Worm (Caenorhabditis elegans) whole organism, young adult: ENCODE measurements around the gene T12E12.6.
A peak's percentile ranks its signal among the peaks of the same experiment; 100 is the strongest.

ENCODE experiments used
- B0035.1 ChIP-seq: sonication (generic microtip); optimal IDR thresholded peaks from 2 replicates; lab custom pipeline; 2016; ENCODE audit warnings: missing genetic modification characterization, mild to moderate bottlenecking, missing compliant biosample characterization, missing genotype, missing genetic modification reagents
- B0336.3 ChIP-seq: fragments of 200-800 bp; sonication (Bioruptor generic); IDR thresholded peaks from 2 replicates; pipeline ENCODE4 v1.3.6; 2022; ENCODE audit warnings: missing genetic modification characterization, missing compliant biosample characterization
- D2030.7 ChIP-seq: fragments of 200-800 bp; sonication (Bioruptor generic); IDR thresholded peaks from 2 replicates; pipeline ENCODE4 v1.3.6; 2022; ENCODE audit warnings: missing genetic modification reagents, missing genetic modification characterization, missing compliant biosample characterization
- F22D6.2 ChIP-seq: sonication (generic microtip); optimal IDR thresholded peaks from 2 replicates; lab custom pipeline; 2016; ENCODE audit warnings: mild to moderate bottlenecking, missing genetic modification characterization, missing compliant biosample characterization
- F39B2.1 ChIP-seq: fragments of 200-800 bp; sonication (Bioruptor generic); IDR thresholded peaks from 2 replicates; pipeline ENCODE4 v1.3.6; 2022; ENCODE audit warnings: missing genetic modification reagents, missing genetic modification characterization, missing compliant biosample characterization
- F49E8.2 ChIP-seq: sonication (generic microtip); optimal IDR thresholded peaks from 3 replicates; lab custom pipeline; 2017; ENCODE audit warnings: missing genetic modification characterization, mild to moderate bottlenecking, missing compliant biosample characterization, antibody characterized with exemption, moderate library complexity; ENCODE audit not compliant: insufficient read depth
- F55B11.4 ChIP-seq: sonication (generic microtip); optimal IDR thresholded peaks from 2 replicates; lab custom pipeline; 2016; ENCODE audit warnings: missing compliant biosample characterization, missing genetic modification characterization, borderline replicate concordance; ENCODE audit not compliant: insufficient read depth
- T07F8.4 ChIP-seq: sonication (generic microtip); optimal IDR thresholded peaks from 2 replicates; lab custom pipeline; 2016; ENCODE audit warnings: mild to moderate bottlenecking, missing genetic modification characterization, moderate library complexity, missing compliant biosample characterization
- Y95B8A.8 ChIP-seq: fragments of 200-800 bp; sonication (Bioruptor generic); IDR thresholded peaks from 2 replicates; pipeline ENCODE4 v1.3.6; 2022; ENCODE audit warnings: missing genetic modification reagents, missing genetic modification characterization, missing compliant biosample characterization
- aptf-2 ChIP-seq: fragments of 200-800 bp; sonication (Bioruptor generic); conservative IDR thresholded peaks from 2 replicates; pipeline ENCODE4 v1.3.6; 2022; ENCODE audit warnings: missing genetic modification reagents, missing genetic modification characterization, missing compliant biosample characterization
- aptf-3 ChIP-seq: fragments of 200-800 bp; sonication (Bioruptor generic); IDR thresholded peaks from 2 replicates; pipeline ENCODE4 v1.3.6; 2022; ENCODE audit warnings: missing genetic modification characterization, missing compliant biosample characterization
- athp-1 ChIP-seq: sonication (generic microtip); optimal IDR thresholded peaks from 2 replicates; lab custom pipeline; 2017; ENCODE audit warnings: mild to moderate bottlenecking, missing genetic modification characterization, missing compliant biosample characterization
- ccch-3 ChIP-seq: fragments of 200-800 bp; sonication (Bioruptor generic); optimal IDR thresholded peaks from 2 replicates; lab custom pipeline; 2018; ENCODE audit warnings: mild to moderate bottlenecking, missing genetic modification characterization, missing compliant biosample characterization
- cebp-1 ChIP-seq, 2 experiments: fragments of 200-800 bp in 1 of 2; sonication (Bioruptor generic) in 1 of 2; sonication (generic microtip) in 1 of 2; IDR thresholded peaks in 1 of 2; optimal IDR thresholded peaks in 1 of 2; 2 replicates each; pipeline versions ENCODE4 v1.3.6 to Lab custom; 2017 to 2022; ENCODE audit warnings: missing compliant biosample characterization in 2 of 2, missing genetic modification characterization in 2 of 2, mild to moderate bottlenecking in 1 of 2, missing genetic modification reagents in 1 of 2, moderate library complexity in 1 of 2
- die-1 ChIP-seq: sonication (generic microtip); optimal IDR thresholded peaks from 2 replicates; lab custom pipeline; 2016; ENCODE audit warnings: missing genotype, mild to moderate bottlenecking, missing genetic modification characterization, missing compliant biosample characterization
- dox-1 ChIP-seq: fragments of 200-800 bp; sonication (Bioruptor generic); IDR thresholded peaks from 2 replicates; pipeline ENCODE4 v1.3.6; 2022; ENCODE audit warnings: missing genetic modification reagents, missing genetic modification characterization, missing compliant biosample characterization
- efl-1 ChIP-seq: fragments of 150-350 bp; optimal IDR thresholded peaks from 2 replicates; lab custom pipeline; 2014; ENCODE audit warnings: missing biosample characterization, missing genetic modification reagents, missing genetic modification characterization
- egl-44 ChIP-seq: fragments of 200-800 bp; sonication (Bioruptor generic); IDR thresholded peaks from 2 replicates; pipeline ENCODE4 v1.3.6; 2022; ENCODE audit warnings: missing genetic modification reagents, missing genetic modification characterization, missing compliant biosample characterization
- egrh-3 ChIP-seq: fragments of 200-800 bp; sonication (Bioruptor generic); IDR thresholded peaks from 2 replicates; pipeline ENCODE4 v1.3.6; 2022; ENCODE audit warnings: missing genetic modification reagents, missing genetic modification characterization, missing compliant biosample characterization
- ets-4 ChIP-seq: fragments of 200-800 bp; sonication (Bioruptor generic); optimal IDR thresholded peaks from 2 replicates; lab custom pipeline; 2018; ENCODE audit warnings: mild to moderate bottlenecking, missing genetic modification characterization, missing compliant biosample characterization
- fkh-3 ChIP-seq: sonication (generic microtip); optimal IDR thresholded peaks from 2 replicates; lab custom pipeline; 2016; ENCODE audit warnings: mild to moderate bottlenecking, missing genetic modification characterization, missing compliant biosample characterization
- him-1 ChIP-seq: sonication (generic microtip); optimal IDR thresholded peaks from 2 replicates; lab custom pipeline; 2016; ENCODE audit warnings: missing genotype, missing genetic modification reagents, missing genetic modification characterization, missing compliant biosample characterization
- hlh-12 ChIP-seq: sonication (generic microtip); optimal IDR thresholded peaks from 2 replicates; lab custom pipeline; 2016; ENCODE audit warnings: missing genetic modification characterization, missing compliant biosample characterization
- hmg-20 ChIP-seq: fragments of 200-800 bp; sonication (Bioruptor generic); IDR thresholded peaks from 2 replicates; pipeline ENCODE4 v1.3.6; 2022; ENCODE audit warnings: missing genetic modification reagents, missing genetic modification characterization, missing compliant biosample characterization
- hsf-1 ChIP-seq: fragments of 200-800 bp; sonication (Bioruptor generic); IDR thresholded peaks from 2 replicates; pipeline ENCODE4 v1.3.6; 2022; ENCODE audit warnings: missing genetic modification reagents, missing genetic modification characterization, missing compliant biosample characterization
- let-607 ChIP-seq, 2 experiments: fragments of 200-800 bp in 1 of 2; sonication (Bioruptor generic) in 1 of 2; sonication (generic microtip) in 1 of 2; optimal IDR thresholded peaks; 2 replicates each; lab custom pipeline; 2016 to 2018; ENCODE audit warnings: mild to moderate bottlenecking in 2 of 2, missing compliant biosample characterization in 2 of 2, missing genetic modification characterization in 2 of 2, moderate library complexity in 2 of 2, missing genotype in 1 of 2
- lin-40 ChIP-seq: sonication (generic microtip); optimal IDR thresholded peaks from 2 replicates; lab custom pipeline; 2016; ENCODE audit warnings: missing genetic modification characterization, mild to moderate bottlenecking, missing compliant biosample characterization, missing genotype, missing genetic modification reagents
- madf-10 ChIP-seq: sonication (generic microtip); optimal IDR thresholded peaks from 2 replicates; lab custom pipeline; 2016; ENCODE audit warnings: mild to moderate bottlenecking, missing genetic modification characterization, missing compliant biosample characterization
- mel-28 ChIP-seq: sonication (generic microtip); optimal IDR thresholded peaks from 2 replicates; lab custom pipeline; 2016; ENCODE audit warnings: borderline replicate concordance, mild to moderate bottlenecking, missing genetic modification characterization, missing compliant biosample characterization
- nfya-1 ChIP-seq: sonication (generic microtip); optimal IDR thresholded peaks from 2 replicates; lab custom pipeline; 2017; ENCODE audit warnings: antibody characterized with exemption, missing compliant biosample characterization, missing genetic modification characterization, borderline replicate concordance; ENCODE audit not compliant: insufficient read depth
- nhr-120 ChIP-seq: fragments of 200-800 bp; sonication (Bioruptor generic); IDR thresholded peaks from 2 replicates; pipeline ENCODE4 v1.3.6; 2022; ENCODE audit warnings: missing genetic modification characterization, missing compliant biosample characterization
- nhr-179 ChIP-seq: sonication (generic microtip); optimal IDR thresholded peaks from 2 replicates; lab custom pipeline; 2016; ENCODE audit warnings: mild to moderate bottlenecking, missing genetic modification characterization, missing compliant biosample characterization
- nhr-80 ChIP-seq: sonication (generic microtip); optimal IDR thresholded peaks from 2 replicates; lab custom pipeline; 2016; ENCODE audit warnings: missing genetic modification characterization, missing compliant biosample characterization
- nhr-90 ChIP-seq: sonication (generic microtip); optimal IDR thresholded peaks from 2 replicates; lab custom pipeline; 2016; ENCODE audit warnings: missing genotype, mild to moderate bottlenecking, missing genetic modification characterization, missing compliant biosample characterization
- pha-4 ChIP-seq: fragments of 150-350 bp; sonication (generic microtip); optimal IDR thresholded peaks from 2 replicates; lab custom pipeline; 2014; ENCODE audit warnings: missing biosample characterization, missing genetic modification reagents, missing genetic modification characterization
- rec-8 ChIP-seq, 2 experiments: sonication (generic microtip); optimal IDR thresholded peaks; 2 replicates each; lab custom pipeline; 2016; ENCODE audit warnings: mild to moderate bottlenecking in 2 of 2, missing genetic modification characterization in 2 of 2, missing genetic modification reagents in 2 of 2, missing genotype in 2 of 2, missing biosample characterization in 1 of 2, missing compliant biosample characterization in 1 of 2, moderate library complexity in 1 of 2
- sdz-38 ChIP-seq: sonication (generic microtip); optimal IDR thresholded peaks from 2 replicates; lab custom pipeline; 2016; ENCODE audit warnings: missing genotype, missing genetic modification characterization, missing compliant biosample characterization
- snpc-4 ChIP-seq, 5 experiments: fragments of 150-350 bp in 1 of 5; sonication (generic microtip) in 4 of 5; optimal IDR thresholded peaks; 2 replicates each; lab custom pipeline; 2014 to 2018; ENCODE audit warnings: missing genetic modification characterization in 5 of 5, missing biosample characterization in 3 of 5, antibody characterized with exemption in 2 of 5, mild to moderate bottlenecking in 2 of 5, missing compliant biosample characterization in 2 of 5, missing genotype in 2 of 5, moderate library complexity in 2 of 5, missing genetic modification reagents in 1 of 5
- somi-1 ChIP-seq: fragments of 200-800 bp; sonication (Bioruptor generic); optimal IDR thresholded peaks from 2 replicates; lab custom pipeline; 2018; ENCODE audit warnings: mild to moderate bottlenecking, missing genetic modification characterization, missing compliant biosample characterization
- tbp1 ChIP-seq: fragments of 200-800 bp; sonication (Bioruptor generic); optimal IDR thresholded peaks from 2 replicates; lab custom pipeline; 2018; ENCODE audit warnings: mild to moderate bottlenecking, missing genetic modification characterization, missing compliant biosample characterization
- ztf-22 ChIP-seq: fragments of 200-800 bp; sonication (Bioruptor generic); optimal IDR thresholded peaks from 2 replicates; lab custom pipeline; 2018; ENCODE audit warnings: mild to moderate bottlenecking, missing genetic modification characterization, moderate library complexity, missing compliant biosample characterization
- ztf-25 ChIP-seq: fragments of 200-800 bp; sonication (Bioruptor generic); IDR thresholded peaks from 2 replicates; pipeline ENCODE4 v1.3.6; 2022; ENCODE audit warnings: missing genetic modification reagents, missing genetic modification characterization, missing compliant biosample characterization
- ztf-28 ChIP-seq: fragments of 200-800 bp; sonication (Bioruptor generic); IDR thresholded peaks from 2 replicates; pipeline ENCODE4 v1.3.6; 2022; ENCODE audit warnings: missing genetic modification reagents, missing genetic modification characterization, missing compliant biosample characterization

Gene T12E12.6

DNA sequence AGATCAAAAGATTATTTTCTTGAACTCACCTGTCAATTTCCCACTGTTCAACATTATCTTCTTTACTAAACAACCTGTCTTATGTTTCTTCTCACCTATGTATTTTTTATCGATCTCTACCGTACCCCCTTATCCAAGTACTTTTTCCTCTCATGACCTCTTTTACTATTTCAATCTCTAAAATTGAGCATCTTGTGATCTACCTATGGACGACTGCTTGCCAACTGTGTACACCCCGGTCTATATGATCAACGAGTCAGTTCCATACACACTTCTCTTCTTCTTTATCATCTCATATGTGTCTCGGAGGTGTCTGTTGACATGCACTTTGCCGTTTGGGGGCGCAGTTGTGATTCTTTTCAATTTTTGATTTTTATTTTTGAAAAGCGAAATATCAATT, 16.2 kb upstream of the T12E12.6 start:
- TF ChIP-seq tbp1 (GFP tag; lab: Kevin White, UChicago) (peak; percentile 18), nhr-120 (GFP tag; lab: Robert Waterston, UW) (no peak), athp-1 (tag; lab: Kevin White, UChicago) (no peak), let-607 (tag; optimal IDR thresholded peaks at IDR 0.05; lab: Kevin White, UChicago) (peak; percentile 78 to 86), T07F8.4 (tag; lab: Kevin White, UChicago) (no peak), nhr-80 (tag; lab: Kevin White, UChicago) (peak; percentile 91), F49E8.2 (tag; lab: Kevin White, UChicago) (no peak), aptf-3 (no peak), mel-28 (tag; lab: Kevin White, UChicago) (no peak), efl-1 (GFP tag; lab: Kevin White, UChicago) (no peak), nhr-179 (no peak), aptf-2 (no peak), F55B11.4 (tag; lab: Kevin White, UChicago) (no peak), cebp-1 (GFP tag; IDR thresholded peaks at IDR 0.05; lab: Robert Waterston, UW) (no peak), cebp-1 (tag; optimal IDR thresholded peaks at IDR 0.05; lab: Kevin White, UChicago) (peak; percentile 62), ets-4 (GFP tag; lab: Kevin White, UChicago) (peak; percentile 6), egl-44 (GFP tag; lab: Robert Waterston, UW) (no peak), nhr-90 (peak; percentile 21), pha-4 (peak; percentile 9), egrh-3 (GFP tag; lab: Robert Waterston, UW) (no peak), ztf-25 (GFP tag; lab: Robert Waterston, UW) (no peak), D2030.7 (GFP tag; lab: Robert Waterston, UW) (no peak), die-1 (no peak), ztf-28 (GFP tag; lab: Robert Waterston, UW) (no peak), fkh-3 (tag; lab: Kevin White, UChicago) (no peak), nfya-1 (tag; lab: Kevin White, UChicago) (no peak), snpc-4 (GFP tag; optimal IDR thresholded peaks at IDR 0.05; lab: Kevin White, UChicago) (no peak), snpc-4 (tag; optimal IDR thresholded peaks at IDR 0.05; lab: Kevin White, UChicago) (peak in 1 of 4 experiments; percentile 16), B0336.3 (0 out of 2 replicates have a peak, but pooled peaks have one; percentile 26), rec-8 (tag; optimal IDR thresholded peaks at IDR 0.05; lab: Kevin White, UChicago) (no peak), F22D6.2 (tag; lab: Kevin White, UChicago) (no peak), madf-10 (tag; lab: Kevin White, UChicago) (peak; percentile 17), B0035.1 (tag; lab: Kevin White, UChicago) (no peak), ccch-3 (no peak), dox-1 (GFP tag; lab: Robert Waterston, UW) (peak; percentile 67), F39B2.1 (GFP tag; lab: Robert Waterston, UW) (no peak), hlh-12 (tag; lab: Kevin White, UChicago) (no peak), him-1 (tag; lab: Kevin White, UChicago) (no peak), ztf-22 (GFP tag; lab: Kevin White, UChicago) (peak; percentile 31), hmg-20 (GFP tag; lab: Robert Waterston, UW) (no peak), somi-1 (GFP tag; lab: Kevin White, UChicago) (no peak), Y95B8A.8 (GFP tag; lab: Robert Waterston, UW) (no peak), hsf-1 (GFP tag; lab: Robert Waterston, UW) (no peak), sdz-38 (tag; lab: Kevin White, UChicago) (no peak), lin-40 (tag; lab: Kevin White, UChicago) (peak; percentile 2)
